Worm (Caenorhabditis elegans) whole organism, early embryonic: ENCODE data around the gene ceh-82.
A peak's percentile ranks its signal among the peaks of the same experiment; 100 is the strongest.

Source experiments
- B0310.2 ChIP-seq: sonication (generic microtip); optimal IDR thresholded peaks from 2 replicates; lab custom pipeline; 2016; ENCODE audit warnings: mild to moderate bottlenecking, missing genetic modification characterization, missing compliant biosample characterization
- F13C5.2 ChIP-seq: sonication (generic microtip); optimal IDR thresholded peaks from 2 replicates; lab custom pipeline; 2017; ENCODE audit warnings: mild to moderate bottlenecking, missing genetic modification characterization, inconsistent platforms, missing compliant biosample characterization
- aly-1 ChIP-seq: sonication (generic microtip); optimal IDR thresholded peaks from 2 replicates; lab custom pipeline; 2016; ENCODE audit warnings: missing genetic modification characterization, missing compliant biosample characterization
- ama-1 ChIP-seq: fragments of 150-350 bp; optimal IDR thresholded peaks from 2 replicates; lab custom pipeline; 2014
- ceh-13 ChIP-seq: fragments of 200-800 bp; sonication (Bioruptor generic); optimal IDR thresholded peaks from 2 replicates; lab custom pipeline; 2018; ENCODE audit warnings: mild to moderate bottlenecking, missing genetic modification characterization, missing compliant biosample characterization
- ceh-36 ChIP-seq: sonication (generic microtip); optimal IDR thresholded peaks from 2 replicates; lab custom pipeline; 2016; ENCODE audit warnings: missing genetic modification characterization, inconsistent platforms, missing compliant biosample characterization
- ets-7 ChIP-seq: sonication (generic microtip); optimal IDR thresholded peaks from 2 replicates; lab custom pipeline; 2016; ENCODE audit warnings: missing genotype, missing genetic modification characterization, missing compliant biosample characterization
- flt-1 ChIP-seq: fragments of 200-800 bp; sonication (Bioruptor generic); IDR thresholded peaks from 2 replicates; pipeline ENCODE4 v1.3.6; 2022; ENCODE audit warnings: missing genetic modification characterization, missing compliant biosample characterization
- hmbx-1 ChIP-seq: sonication (generic microtip); optimal IDR thresholded peaks from 2 replicates; lab custom pipeline; 2016; ENCODE audit warnings: mild to moderate bottlenecking, missing genetic modification characterization, missing compliant biosample characterization
- hmg-4 ChIP-seq: fragments of 200-800 bp; sonication (Bioruptor generic); optimal IDR thresholded peaks from 2 replicates; lab custom pipeline; 2018; ENCODE audit warnings: mild to moderate bottlenecking, missing genetic modification characterization, missing compliant biosample characterization
- hnd-1 ChIP-seq: sonication (generic microtip); optimal IDR thresholded peaks from 2 replicates; lab custom pipeline; 2016; ENCODE audit warnings: missing genetic modification characterization, missing compliant biosample characterization
- pes-1 ChIP-seq: fragments of 200-800 bp; sonication (Bioruptor generic); IDR thresholded peaks from 2 replicates; pipeline ENCODE4 v1.3.6; 2022; ENCODE audit warnings: missing genetic modification reagents, missing genetic modification characterization, missing compliant biosample characterization
- scrt-1 ChIP-seq: fragments of 200-800 bp; sonication (Bioruptor generic); IDR thresholded peaks from 2 replicates; pipeline ENCODE4 v1.3.6; 2022; ENCODE audit warnings: missing genetic modification characterization, missing compliant biosample characterization
- sea-1 ChIP-seq: fragments of 200-800 bp; sonication (Bioruptor generic); conservative IDR thresholded peaks from 2 replicates; pipeline ENCODE4 v1.3.6; 2022; ENCODE audit warnings: missing genetic modification characterization, missing compliant biosample characterization
- tbx-11 ChIP-seq: fragments of 200-800 bp; sonication (Bioruptor generic); IDR thresholded peaks from 2 replicates; pipeline ENCODE4 v1.3.6; 2022; ENCODE audit warnings: missing genetic modification characterization, missing compliant biosample characterization
- tbx-37 ChIP-seq: fragments of 200-800 bp; sonication (Bioruptor generic); conservative IDR thresholded peaks from 2 replicates; pipeline ENCODE4 v1.3.6; 2022; ENCODE audit warnings: missing genetic modification reagents, missing genetic modification characterization, missing compliant biosample characterization
- tra-4 ChIP-seq: sonication (generic microtip); optimal IDR thresholded peaks from 2 replicates; lab custom pipeline; 2017; ENCODE audit warnings: missing genetic modification characterization, missing compliant biosample characterization

The ceh-82 gene

DNA sequence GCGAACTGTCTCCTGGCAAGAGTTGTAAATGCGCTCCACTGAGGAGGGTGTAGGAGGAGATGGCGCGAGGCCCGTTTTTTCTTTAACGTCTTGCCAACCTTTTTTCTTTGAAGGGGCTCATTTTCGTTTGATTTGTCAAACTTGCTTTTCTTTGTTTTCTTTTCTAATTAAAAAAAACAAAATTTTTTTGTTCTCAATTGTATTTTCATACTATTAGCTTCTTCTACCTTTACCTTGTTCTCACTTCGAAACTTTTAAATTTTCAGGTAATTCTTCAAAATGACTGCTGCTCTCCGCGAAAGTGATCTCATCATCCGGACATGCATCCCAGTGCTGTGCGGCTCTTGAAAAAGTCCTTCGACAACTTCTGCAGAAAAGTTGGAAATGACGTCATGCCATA, 22.1 kb upstream of the ceh-82 start, which contains the start of gene fbxa-184:
fbxa-184 (plus strand) TSS at position 301 of the 400 bp plus-strand sequence.
- TF ChIP-seq tra-4 (tag; lab: Kevin White, UChicago) (no peak), tbx-11 (no peak), ama-1 (no peak), hnd-1 (tag; lab: Kevin White, UChicago) (no peak), ceh-13 (no peak), scrt-1 (GFP tag; lab: Robert Waterston, UW) (no peak)

DNA sequence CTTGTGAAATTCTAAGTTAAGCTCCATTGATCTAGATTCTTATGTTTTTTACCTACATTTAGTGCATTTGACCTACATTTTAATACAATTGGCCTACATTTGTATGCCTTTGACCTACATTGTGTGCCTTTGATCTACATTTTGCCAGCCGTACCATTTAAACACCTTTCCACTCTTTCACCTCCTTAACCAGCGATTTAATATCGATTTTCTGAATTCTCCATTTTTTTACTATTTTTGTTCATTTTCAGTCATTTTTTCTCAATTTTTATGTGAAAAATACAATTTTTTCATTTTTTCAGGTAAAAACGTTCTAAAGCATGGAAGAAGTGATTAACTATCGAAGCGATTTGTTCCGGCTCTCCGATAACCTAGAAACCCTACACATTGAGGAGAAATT, 19.1 kb upstream of the ceh-82 start, which contains the start of gene btb-7:
btb-7 (plus strand) TSS at position 301 of the 400 bp plus-strand sequence.
- TF ChIP-seq pes-1 (GFP tag; lab: Robert Waterston, UW) = no peak

DNA sequence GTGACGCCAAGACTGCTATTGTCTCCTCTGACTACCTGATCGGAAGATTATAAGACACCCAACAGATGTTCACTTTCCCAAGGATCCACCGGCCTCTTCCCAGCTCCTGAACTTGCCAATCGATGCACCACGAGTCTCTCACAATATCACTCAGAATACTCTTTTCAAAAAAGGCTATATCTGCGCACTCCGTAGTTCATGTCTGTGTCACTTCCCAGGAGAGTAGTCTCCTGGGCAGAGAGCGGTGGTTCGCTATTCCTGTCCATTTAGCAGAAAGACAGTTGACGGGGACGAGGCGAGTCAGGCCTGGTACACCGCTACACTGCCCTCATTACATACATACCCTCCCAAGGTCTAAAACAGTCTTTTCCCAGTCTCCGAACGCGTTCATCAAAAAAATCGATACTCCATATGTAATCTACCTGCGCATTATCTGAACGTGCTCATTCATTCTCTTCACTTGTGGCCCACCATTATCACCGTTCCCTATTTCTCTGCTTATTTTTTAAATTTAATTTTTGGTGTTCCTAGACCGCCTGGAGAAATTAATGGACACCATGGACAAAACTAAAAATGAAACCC, 17.2 kb upstream of the ceh-82 start, which contains the start of gene btb-6:
btb-6 (plus strand) TSS at position 532 of the 582 bp plus-strand sequence.
- no peak for TF ChIP-seq ama-1
- peak; percentile 1 for TF ChIP-seq ceh-13

DNA sequence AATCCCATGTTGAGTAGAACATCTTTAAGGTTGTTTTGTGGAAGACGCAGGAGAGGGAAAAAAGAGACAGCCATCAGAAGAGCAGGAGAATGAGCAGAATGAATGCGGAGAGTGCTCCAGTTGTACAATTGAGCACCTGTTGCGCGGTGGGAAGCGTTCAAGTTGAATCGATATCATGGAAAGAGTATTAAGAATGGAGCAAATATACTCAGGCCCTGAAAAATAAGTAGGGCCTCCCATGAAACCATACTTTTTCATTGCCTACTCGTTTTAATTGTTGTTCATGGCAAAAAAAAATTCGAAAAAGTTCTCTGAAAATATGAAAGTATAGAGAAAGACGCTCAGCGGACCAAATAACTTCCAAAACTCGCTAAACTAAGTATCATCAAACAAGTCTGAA, 12.9 kb upstream of the ceh-82 start, which contains the start of gene fbxb-48:
fbxb-48 (minus strand) TSS at position 101 of the 400 bp plus-strand sequence.
- TF ChIP-seq ets-7 (tag; lab: Kevin White, UChicago) = no peak
- no peak for TF ChIP-seq scrt-1 (GFP tag; lab: Robert Waterston, UW)
- TF ChIP-seq tbx-11 = no peak
- no peak for TF ChIP-seq sea-1 (GFP tag; lab: Robert Waterston, UW)
- no peak for TF ChIP-seq F13C5.2 (tag; lab: Kevin White, UChicago)
- TF ChIP-seq pes-1 (GFP tag; lab: Robert Waterston, UW) = no peak
- no peak for TF ChIP-seq hnd-1 (tag; lab: Kevin White, UChicago)
- no peak for TF ChIP-seq ceh-36
- TF ChIP-seq flt-1 (GFP tag; lab: Robert Waterston, UW) = no peak
- no peak for TF ChIP-seq ama-1
- no peak for TF ChIP-seq tra-4 (tag; lab: Kevin White, UChicago)
- no peak for TF ChIP-seq hmbx-1

- TF ChIP-seq F13C5.2 (tag; lab: Kevin White, UChicago) (no peak), hnd-1 (tag; lab: Kevin White, UChicago) (no peak), aly-1 (no peak), ama-1 (no peak), hmbx-1 (no peak), pes-1 (GFP tag; lab: Robert Waterston, UW) (no peak), flt-1 (GFP tag; lab: Robert Waterston, UW) (no peak), ceh-13 (no peak), scrt-1 (GFP tag; lab: Robert Waterston, UW) (no peak)
These were observed 9.6 kb upstream of the ceh-82 start, which contains the start of the genes fbxb-5 and btb-8 for ce11 chrII:1722394-1722793. Gene fbxb-5 (minus strand): TSS chrII:1722494. Gene btb-8 (plus strand): TSS chrII:1722770.

DNA sequence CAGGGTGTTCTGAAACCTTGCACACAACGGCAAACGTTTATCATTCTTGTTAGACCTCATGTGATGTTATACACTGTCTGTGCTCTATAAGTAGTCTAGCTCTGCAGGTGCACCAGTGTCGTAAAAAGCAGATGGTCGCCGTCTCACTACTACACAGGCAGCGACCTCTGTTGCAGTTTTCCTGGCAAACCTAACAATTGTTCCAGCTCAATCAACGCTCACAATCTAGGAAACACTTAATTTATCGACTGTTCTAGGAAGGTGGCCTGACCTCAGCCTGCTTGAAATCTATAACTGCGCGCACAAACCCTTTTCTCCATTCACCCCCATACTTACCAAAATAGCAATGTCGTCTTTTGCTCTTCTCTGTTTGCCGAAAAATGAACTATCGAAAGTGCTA, 7.7 kb upstream of the ceh-82 start, which contains the start of gene fbxb-11:
fbxb-11 (plus strand) TSS at position 301 of the 400 bp plus-strand sequence.
- TF ChIP-seq tbx-37 (GFP tag; lab: Robert Waterston, UW) = no peak
- no peak for TF ChIP-seq F13C5.2 (tag; lab: Kevin White, UChicago)
- TF ChIP-seq aly-1 = no peak
- no peak for TF ChIP-seq ama-1
- TF ChIP-seq ets-7 (tag; lab: Kevin White, UChicago) = no peak

- TF ChIP-seq tbx-37 (GFP tag; lab: Robert Waterston, UW) = no peak
- no peak for TF ChIP-seq ceh-36
- TF ChIP-seq ama-1 = no peak
- TF ChIP-seq hnd-1 (tag; lab: Kevin White, UChicago) = no peak
- no peak for TF ChIP-seq scrt-1 (GFP tag; lab: Robert Waterston, UW)
- TF ChIP-seq hmg-4 (GFP tag; lab: Kevin White, UChicago) = no peak
- no peak for TF ChIP-seq ceh-13
- no peak for TF ChIP-seq hmbx-1
- TF ChIP-seq tbx-11 = no peak
These were observed 6.3 kb upstream of the ceh-82 start, which contains the start of gene F45C12.17 for ce11 chrII:1725735-1726134. Gene F45C12.17 (plus strand): TSS chrII:1726111.

ce11 chrII:1728253-1728652, 3.8 kb upstream of the ceh-82 start, which contains the start of gene btb-9:
Gene btb-9 (plus strand): TSS chrII:1728506.
- TF ChIP-seq tra-4 (tag; lab: Kevin White, UChicago) = no peak
- no peak for TF ChIP-seq B0310.2 (tag; lab: Kevin White, UChicago)
- TF ChIP-seq ets-7 (tag; lab: Kevin White, UChicago) = no peak
- no peak for TF ChIP-seq F13C5.2 (tag; lab: Kevin White, UChicago)
- no peak for TF ChIP-seq ceh-36
- no peak for TF ChIP-seq pes-1 (GFP tag; lab: Robert Waterston, UW)
- TF ChIP-seq ama-1 = no peak
- no peak for TF ChIP-seq ceh-13
- TF ChIP-seq aly-1 = no peak
- no peak for TF ChIP-seq scrt-1 (GFP tag; lab: Robert Waterston, UW)
- TF ChIP-seq tbx-11 = no peak
- no peak for TF ChIP-seq hnd-1 (tag; lab: Kevin White, UChicago)
- TF ChIP-seq hmbx-1 = no peak
- no peak for TF ChIP-seq hmg-4 (GFP tag; lab: Kevin White, UChicago)
- TF ChIP-seq sea-1 (GFP tag; lab: Robert Waterston, UW) = no peak
- TF ChIP-seq flt-1 (GFP tag; lab: Robert Waterston, UW) = no peak
- TF ChIP-seq tbx-37 (GFP tag; lab: Robert Waterston, UW) = no peak

DNA sequence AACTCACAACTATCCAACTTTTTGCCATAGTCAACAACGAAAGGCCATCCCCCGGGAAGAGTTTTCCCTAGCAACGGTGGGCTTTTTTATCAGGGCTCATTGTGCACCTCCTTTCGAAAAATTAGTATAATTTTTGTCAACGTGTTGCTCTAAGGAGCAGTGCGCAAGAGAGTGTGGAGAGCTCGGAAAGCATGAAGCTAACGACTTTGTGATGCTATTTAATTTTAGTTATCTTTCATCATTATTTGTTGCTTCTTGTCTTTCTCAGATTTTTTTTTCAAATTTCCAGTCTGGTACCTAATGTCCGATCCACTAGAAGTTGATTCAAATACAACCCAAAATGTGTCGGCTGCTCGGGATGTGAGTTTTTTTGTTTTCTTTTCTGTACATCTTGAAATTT, 1.9 kb upstream of the ceh-82 start, which contains the start of gene ceh-81:
ceh-81 (plus strand) TSS at position 301 of the 400 bp plus-strand sequence.
- TF ChIP-seq hmg-4 (GFP tag; lab: Kevin White, UChicago) (no peak), hmbx-1 (no peak), tra-4 (tag; lab: Kevin White, UChicago) (no peak), aly-1 (no peak), hnd-1 (tag; lab: Kevin White, UChicago) (no peak), ama-1 (no peak)
